Worm (Caenorhabditis elegans) whole organism, late embryonic: Measurements from ENCODE around the gene M03B6.4.

Experiments
- C08G9.2 ChIP-seq: sonication (generic microtip); optimal IDR thresholded peaks from 2 replicates; lab custom pipeline; 2016; ENCODE audit warnings: mild to moderate bottlenecking, missing genetic modification characterization, moderate library complexity, missing compliant biosample characterization
- C38D4.7 ChIP-seq: fragments of 200-800 bp; sonication (Bioruptor generic); optimal IDR thresholded peaks from 2 replicates; lab custom pipeline; 2018; ENCODE audit warnings: mild to moderate bottlenecking, missing genetic modification characterization, moderate library complexity, missing compliant biosample characterization
- F13H6.1 ChIP-seq: sonication (generic microtip); optimal IDR thresholded peaks from 2 replicates; lab custom pipeline; 2016; ENCODE audit warnings: missing genetic modification characterization, missing compliant biosample characterization
- T23F11.4 ChIP-seq: fragments of 200-800 bp; sonication (Bioruptor generic); optimal IDR thresholded peaks from 2 replicates; lab custom pipeline; 2018; ENCODE audit warnings: mild to moderate bottlenecking, missing genetic modification characterization, missing compliant biosample characterization
- Y22D7AL.16 ChIP-seq: sonication (generic microtip); optimal IDR thresholded peaks from 2 replicates; lab custom pipeline; 2016; ENCODE audit warnings: missing genetic modification characterization, missing compliant biosample characterization
- ceh-14 ChIP-seq: sonication (generic microtip); optimal IDR thresholded peaks from 2 replicates; lab custom pipeline; 2016; ENCODE audit warnings: missing genotype, missing genetic modification characterization, missing compliant biosample characterization
- ceh-18 ChIP-seq: sonication (generic microtip); optimal IDR thresholded peaks from 2 replicates; lab custom pipeline; 2016; ENCODE audit warnings: missing genetic modification characterization, missing compliant biosample characterization
- ceh-19 ChIP-seq: fragments of 200-800 bp; sonication (Bioruptor generic); optimal IDR thresholded peaks from 2 replicates; lab custom pipeline; 2018; ENCODE audit warnings: mild to moderate bottlenecking, missing genetic modification characterization, missing compliant biosample characterization
- ceh-2 ChIP-seq: sonication (generic microtip); optimal IDR thresholded peaks from 2 replicates; lab custom pipeline; 2016; ENCODE audit warnings: missing genotype, missing genetic modification characterization, missing compliant biosample characterization
- ceh-30 ChIP-seq: fragments of 150-350 bp; optimal IDR thresholded peaks from 2 replicates; lab custom pipeline; 2014; ENCODE audit warnings: missing biosample characterization, missing genetic modification characterization
- ceh-31 ChIP-seq: sonication (generic microtip); optimal IDR thresholded peaks from 2 replicates; lab custom pipeline; 2016; ENCODE audit warnings: missing genetic modification characterization, missing compliant biosample characterization
- ceh-34 ChIP-seq: sonication (generic microtip); optimal IDR thresholded peaks from 2 replicates; lab custom pipeline; 2016; ENCODE audit warnings: mild to moderate bottlenecking, missing genetic modification characterization, missing compliant biosample characterization
- ceh-45 ChIP-seq: fragments of 200-800 bp; sonication (Bioruptor generic); IDR thresholded peaks from 2 replicates; pipeline ENCODE4 v1.3.6; 2022; ENCODE audit warnings: missing genetic modification reagents, missing genetic modification characterization, missing compliant biosample characterization
- ceh-48 ChIP-seq: sonication (generic microtip); optimal IDR thresholded peaks from 2 replicates; lab custom pipeline; 2016; ENCODE audit warnings: missing genetic modification characterization, inconsistent platforms, missing compliant biosample characterization
- ceh-9 ChIP-seq: sonication (generic microtip); optimal IDR thresholded peaks from 2 replicates; lab custom pipeline; 2016; ENCODE audit warnings: mild to moderate bottlenecking, missing genetic modification characterization, inconsistent platforms, missing compliant biosample characterization
- che-1 ChIP-seq: sonication (generic microtip); optimal IDR thresholded peaks from 2 replicates; lab custom pipeline; 2016; ENCODE audit warnings: mild to moderate bottlenecking, missing genetic modification characterization, missing compliant biosample characterization
- dmd-4 ChIP-seq: sonication (generic microtip); optimal IDR thresholded peaks from 2 replicates; lab custom pipeline; 2016; ENCODE audit warnings: borderline replicate concordance, missing genetic modification characterization, missing compliant biosample characterization
- dve-1 ChIP-seq: sonication (generic microtip); optimal IDR thresholded peaks from 2 replicates; lab custom pipeline; 2017; ENCODE audit warnings: antibody characterized with exemption, mild to moderate bottlenecking, missing genetic modification characterization, missing compliant biosample characterization
- eyg-1 ChIP-seq: sonication (generic microtip); optimal IDR thresholded peaks from 2 replicates; lab custom pipeline; 2016; ENCODE audit warnings: missing genotype, missing genetic modification characterization, missing compliant biosample characterization
- fax-1 ChIP-seq: sonication (generic microtip); optimal IDR thresholded peaks from 2 replicates; lab custom pipeline; 2016; ENCODE audit warnings: missing genotype, missing genetic modification characterization, missing compliant biosample characterization
- fkh-10 ChIP-seq: fragments of 150-350 bp; optimal IDR thresholded peaks from 2 replicates; lab custom pipeline; 2014; ENCODE audit warnings: missing biosample characterization, missing genetic modification reagents, missing genetic modification characterization
- fkh-6 ChIP-seq: sonication (generic microtip); optimal IDR thresholded peaks from 2 replicates; lab custom pipeline; 2016; ENCODE audit warnings: missing genetic modification characterization, missing compliant biosample characterization
- gmeb-2 ChIP-seq: sonication (generic microtip); optimal IDR thresholded peaks from 2 replicates; lab custom pipeline; 2016; ENCODE audit warnings: missing genetic modification characterization, inconsistent platforms, missing compliant biosample characterization
- hlh-13 ChIP-seq: fragments of 200-800 bp; sonication (Bioruptor generic); optimal IDR thresholded peaks from 2 replicates; lab custom pipeline; 2018; ENCODE audit warnings: mild to moderate bottlenecking, missing genetic modification characterization, missing compliant biosample characterization
- hlh-15 ChIP-seq: sonication (generic microtip); optimal IDR thresholded peaks from 2 replicates; lab custom pipeline; 2016; ENCODE audit warnings: missing genetic modification characterization, missing compliant biosample characterization
- hlh-6 ChIP-seq: sonication (generic microtip); optimal IDR thresholded peaks from 2 replicates; lab custom pipeline; 2016; ENCODE audit warnings: missing genotype, missing genetic modification characterization, missing compliant biosample characterization
- hlh-8 ChIP-seq: sonication (generic microtip); optimal IDR thresholded peaks from 2 replicates; lab custom pipeline; 2016; ENCODE audit warnings: missing genotype, missing genetic modification characterization, missing compliant biosample characterization
- lin-11 ChIP-seq: fragments of 200-800 bp; sonication (Bioruptor generic); optimal IDR thresholded peaks from 2 replicates; lab custom pipeline; 2018; ENCODE audit warnings: mild to moderate bottlenecking, missing genetic modification characterization, missing compliant biosample characterization
- mec-3 ChIP-seq: sonication (generic microtip); optimal IDR thresholded peaks from 2 replicates; lab custom pipeline; 2016; ENCODE audit warnings: borderline replicate concordance, missing genetic modification characterization, missing compliant biosample characterization
- nfya-1 ChIP-seq: sonication (generic microtip); optimal IDR thresholded peaks from 2 replicates; lab custom pipeline; 2017; ENCODE audit warnings: missing genetic modification characterization, mild to moderate bottlenecking, missing compliant biosample characterization, antibody characterized with exemption, moderate library complexity
- nhr-232 ChIP-seq: sonication (generic microtip); optimal IDR thresholded peaks from 2 replicates; lab custom pipeline; 2016; ENCODE audit warnings: missing genetic modification characterization, missing compliant biosample characterization
- npax-4 ChIP-seq: sonication (generic microtip); optimal IDR thresholded peaks from 2 replicates; lab custom pipeline; 2016; ENCODE audit warnings: missing genetic modification characterization, missing compliant biosample characterization
- odd-2 ChIP-seq: sonication (generic microtip); optimal IDR thresholded peaks from 2 replicates; lab custom pipeline; 2017; ENCODE audit warnings: antibody characterized with exemption, mild to moderate bottlenecking, missing genetic modification characterization, missing compliant biosample characterization
- pag-3 ChIP-seq: sonication (generic microtip); optimal IDR thresholded peaks from 2 replicates; lab custom pipeline; 2016; ENCODE audit warnings: missing compliant biosample characterization, missing genetic modification characterization, borderline replicate concordance
- pat-9 ChIP-seq: fragments of 200-800 bp; sonication (Bioruptor generic); optimal IDR thresholded peaks from 2 replicates; lab custom pipeline; 2018; ENCODE audit warnings: mild to moderate bottlenecking, missing genetic modification characterization, moderate library complexity, missing compliant biosample characterization
- pha-4 ChIP-seq: fragments of 150-350 bp; optimal IDR thresholded peaks from 2 replicates; lab custom pipeline; 2018; ENCODE audit warnings: missing biosample characterization, missing genetic modification reagents, missing genetic modification characterization
- ref-2 ChIP-seq: sonication (generic microtip); optimal IDR thresholded peaks from 2 replicates; lab custom pipeline; 2016; ENCODE audit warnings: missing genetic modification characterization, missing compliant biosample characterization
- rnt-1 ChIP-seq: sonication (generic microtip); optimal IDR thresholded peaks from 2 replicates; lab custom pipeline; 2016; ENCODE audit warnings: missing genetic modification characterization, missing compliant biosample characterization
- sox-2 ChIP-seq: fragments of 200-800 bp; sonication (Bioruptor generic); IDR thresholded peaks from 2 replicates; pipeline ENCODE4 v1.3.6; 2022; ENCODE audit warnings: missing genetic modification reagents, missing genetic modification characterization, missing compliant biosample characterization
- sox-4 ChIP-seq: sonication (generic microtip); optimal IDR thresholded peaks from 2 replicates; lab custom pipeline; 2017; ENCODE audit warnings: mild to moderate bottlenecking, missing genetic modification characterization, inconsistent platforms, missing compliant biosample characterization
- syd-9 ChIP-seq: sonication (generic microtip); optimal IDR thresholded peaks from 2 replicates; lab custom pipeline; 2016; ENCODE audit warnings: mild to moderate bottlenecking, missing genetic modification characterization, moderate library complexity, missing compliant biosample characterization
- unc-42 ChIP-seq: sonication (generic microtip); optimal IDR thresholded peaks from 2 replicates; lab custom pipeline; 2016; ENCODE audit warnings: missing genotype, missing genetic modification characterization, missing compliant biosample characterization
- unc-55 ChIP-seq: sonication (generic microtip); optimal IDR thresholded peaks from 2 replicates; lab custom pipeline; 2017; ENCODE audit warnings: missing biosample characterization, missing genetic modification reagents, missing genetic modification characterization
- zip-5 ChIP-seq: sonication (generic microtip); optimal IDR thresholded peaks from 2 replicates; lab custom pipeline; 2016; ENCODE audit warnings: missing genetic modification characterization, missing compliant biosample characterization

M03B6.4 gene

ce11 chrX:13871110-13871509, 12.5 kb downstream of the M03B6.4 start:
- TF ChIP-seq C38D4.7: no peak
- no peak for TF ChIP-seq ceh-2
- TF ChIP-seq pag-3 (tag; lab: Kevin White, UChicago): no peak
- no peak for TF ChIP-seq T23F11.4
- no peak for TF ChIP-seq Y22D7AL.16 (tag; lab: Kevin White, UChicago)
- no peak for TF ChIP-seq mec-3 (tag; lab: Kevin White, UChicago)
- no peak for TF ChIP-seq sox-4
- TF ChIP-seq ref-2: no peak
- no peak for TF ChIP-seq ceh-45 (GFP tag; lab: Robert Waterston, UW)
- no peak for TF ChIP-seq hlh-15 (tag; lab: Kevin White, UChicago)
- no peak for TF ChIP-seq dmd-4
- TF ChIP-seq nhr-232 (tag; lab: Kevin White, UChicago): no peak
- TF ChIP-seq ceh-30 (tag; lab: Kevin White, UChicago): no peak
- TF ChIP-seq pha-4 (tag; lab: Kevin White, UChicago): no peak
- no peak for TF ChIP-seq hlh-8 (tag; lab: Kevin White, UChicago)

- TF ChIP-seq ref-2: no peak
- TF ChIP-seq che-1 (tag; lab: Kevin White, UChicago): no peak
- no peak for TF ChIP-seq sox-4
- TF ChIP-seq fkh-6 (tag; lab: Kevin White, UChicago): no peak
- no peak for TF ChIP-seq hlh-6 (tag; lab: Kevin White, UChicago)
- TF ChIP-seq rnt-1 (tag; lab: Kevin White, UChicago): peak; percentile 43
- TF ChIP-seq unc-55 (GFP tag; lab: Kevin White, UChicago): peak; percentile 83
- TF ChIP-seq lin-11 (tag; lab: Kevin White, UChicago): no peak
- TF ChIP-seq dmd-4: no peak
- TF ChIP-seq ceh-48 (tag; lab: Kevin White, UChicago): no peak
- TF ChIP-seq pha-4 (tag; lab: Kevin White, UChicago): no peak
- TF ChIP-seq nhr-232 (tag; lab: Kevin White, UChicago): no peak
- no peak for TF ChIP-seq sox-2
- TF ChIP-seq npax-4: no peak
- TF ChIP-seq syd-9: no peak
- no peak for TF ChIP-seq pag-3 (tag; lab: Kevin White, UChicago)
- no peak for TF ChIP-seq zip-5 (tag; lab: Kevin White, UChicago)
- no peak for TF ChIP-seq ceh-30 (tag; lab: Kevin White, UChicago)
- TF ChIP-seq ceh-18: peak; percentile 66
- TF ChIP-seq dve-1 (tag; lab: Kevin White, UChicago): no peak
- peak; percentile 36 for TF ChIP-seq ceh-34 (tag; lab: Kevin White, UChicago)
- no peak for TF ChIP-seq C38D4.7
Measured at ce11 chrX:13873324-13873933, 14.8 kb downstream of the M03B6.4 start.

ce11 chrX:13875913-13876312, 17.3 kb downstream of the M03B6.4 start:
- TF ChIP-seq fax-1 (tag; lab: Kevin White, UChicago) (no peak), hlh-13 (GFP tag; lab: Kevin White, UChicago) (no peak), ceh-31 (tag; lab: Kevin White, UChicago) (peak; percentile 5), pat-9 (tag; lab: Kevin White, UChicago) (no peak), gmeb-2 (tag; lab: Kevin White, UChicago) (no peak), fkh-6 (tag; lab: Kevin White, UChicago) (no peak), unc-42 (peak; percentile 92)

ce11 chrX:13876860-13877259, 18.2 kb downstream of the M03B6.4 start:
- no peak for TF ChIP-seq F13H6.1 (tag; lab: Kevin White, UChicago)
- TF ChIP-seq eyg-1 (tag; lab: Kevin White, UChicago): no peak
- TF ChIP-seq gmeb-2 (tag; lab: Kevin White, UChicago): no peak
- TF ChIP-seq fkh-6 (tag; lab: Kevin White, UChicago): no peak
- TF ChIP-seq odd-2 (tag; lab: Kevin White, UChicago): no peak
- TF ChIP-seq fkh-10: no peak
- TF ChIP-seq ceh-19: no peak
- TF ChIP-seq nfya-1: no peak
- no peak for TF ChIP-seq lin-11 (tag; lab: Kevin White, UChicago)
- no peak for TF ChIP-seq hlh-13 (GFP tag; lab: Kevin White, UChicago)
- TF ChIP-seq ceh-9 (tag; lab: Kevin White, UChicago): no peak
- TF ChIP-seq unc-42: no peak
- TF ChIP-seq C08G9.2: no peak
- no peak for TF ChIP-seq ceh-14 (tag; lab: Kevin White, UChicago)
